Worm (Caenorhabditis elegans): Measurements from ENCODE around the gene unc-69.

unc-69 gene

ce11 chrIII:10357598-10358186 is 39.0 kb downstream of the unc-69 start, which contains the start of gene umps-1:
Gene umps-1 (minus strand): TSS chrIII:10357648.
- TF ChIP-seq lin-35 (GFP tag; optimal IDR thresholded peaks at IDR 0.05) = peak; percentile 98 to 100
- no peak for TF ChIP-seq unc-62 (GFP tag; optimal IDR thresholded peaks at IDR 0.05)
- peak; percentile 58 for TF ChIP-seq nhr-237 (tag; optimal IDR thresholded peaks at IDR 0.05)
- TF ChIP-seq pax-3 (tag; optimal IDR thresholded peaks at IDR 0.05) = no peak
- TF ChIP-seq nhr-84 (tag; optimal IDR thresholded peaks at IDR 0.05) = no peak
- no peak for TF ChIP-seq egl-13 (tag; optimal IDR thresholded peaks at IDR 0.05)
- TF ChIP-seq fkh-8 (tag; optimal IDR thresholded peaks at IDR 0.05) = no peak
- no peak for TF ChIP-seq ztf-11 (tag; optimal IDR thresholded peaks at IDR 0.05)
- no peak for TF ChIP-seq C34B4.2 (tag; optimal IDR thresholded peaks at IDR 0.05)
- TF ChIP-seq ceh-88 (GFP tag; IDR thresholded peaks at IDR 0.05) = no peak
- no peak for TF ChIP-seq zag-1 (tag; optimal IDR thresholded peaks at IDR 0.05)
- TF ChIP-seq C16A3.4 (tag; optimal IDR thresholded peaks at IDR 0.05) = peak; percentile 82
- TF ChIP-seq mab-9 (GFP tag; IDR thresholded peaks at IDR 0.05) = no peak
- peak; percentile 99 for TF ChIP-seq lsy-2 (tag; optimal IDR thresholded peaks at IDR 0.05)
- TF ChIP-seq dsc-1 (tag; optimal IDR thresholded peaks at IDR 0.05) = peak; percentile 42
- no peak for TF ChIP-seq vab-15 (tag; optimal IDR thresholded peaks at IDR 0.05)
- TF ChIP-seq ama-1 (optimal IDR thresholded peaks at IDR 0.05) = peak; percentile 53
- TF ChIP-seq unc-130 (tag; optimal IDR thresholded peaks at IDR 0.05) = peak; percentile 76
- TF ChIP-seq sup-37 (GFP tag; optimal IDR thresholded peaks at IDR 0.05) = peak; percentile 14
- TF ChIP-seq nhr-19 (GFP tag; conservative IDR thresholded peaks at IDR 0.05) = peak; percentile 86
- no peak for TF ChIP-seq aha-1 (tag; optimal IDR thresholded peaks at IDR 0.05)
- TF ChIP-seq mep-1 (tag; optimal IDR thresholded peaks at IDR 0.05) = peak; percentile 84
- TF ChIP-seq nhr-47 (tag; optimal IDR thresholded peaks at IDR 0.05) = peak; percentile 84
- TF ChIP-seq mdl-1 (tag; optimal IDR thresholded peaks at IDR 0.05) = peak in 1 of 2 experiments; percentile 63
- TF ChIP-seq irx-1 (tag; optimal IDR thresholded peaks at IDR 0.05) = peak; percentile 63
- peak; percentile 93 for TF ChIP-seq nhr-85 (tag)
- no peak for TF ChIP-seq unc-98 (GFP tag; IDR thresholded peaks at IDR 0.05)
- TF ChIP-seq sptf-1 (tag; optimal IDR thresholded peaks at IDR 0.05) = no peak
- TF ChIP-seq ceh-8 (GFP tag; optimal IDR thresholded peaks at IDR 0.05) = no peak
- TF ChIP-seq efl-1 (optimal IDR thresholded peaks at IDR 0.05) = peak; percentile 99
- peak; percentile 98 to 100 for TF ChIP-seq efl-1 (GFP tag; optimal IDR thresholded peaks at IDR 0.05 in 1 of 2)
- peak; percentile 5 for TF ChIP-seq unc-86 (tag; optimal IDR thresholded peaks at IDR 0.05)
- TF ChIP-seq elt-3 (tag; optimal IDR thresholded peaks at IDR 0.05) = peak in 2 of 6 experiments; percentile 79 to 84
- no peak for TF ChIP-seq ets-5 (GFP tag; IDR thresholded peaks at IDR 0.05)
- TF ChIP-seq pqm-1 (tag; optimal IDR thresholded peaks at IDR 0.05) = no peak
- TF ChIP-seq nhr-90 (tag; optimal IDR thresholded peaks at IDR 0.05; ENCODE audit: poor library complexity) = peak; percentile 82
- no peak for TF ChIP-seq mef-2 (tag; optimal IDR thresholded peaks at IDR 0.05)
- TF ChIP-seq tlp-1 (tag; optimal IDR thresholded peaks at IDR 0.05) = no peak
- TF ChIP-seq skn-1 (tag; optimal IDR thresholded peaks at IDR 0.05) = peak; percentile 66
- TF ChIP-seq nhr-11 (tag; optimal IDR thresholded peaks at IDR 0.05) = no peak
- TF ChIP-seq lin-15B (tag; optimal IDR thresholded peaks at IDR 0.05) = peak; percentile 39
- TF ChIP-seq nhr-71 (tag; optimal IDR thresholded peaks at IDR 0.05) = peak; percentile 89
- TF ChIP-seq fkh-10 (GFP tag; optimal IDR thresholded peaks at IDR 0.05) = no peak
- TF ChIP-seq fkh-4 (tag; optimal IDR thresholded peaks at IDR 0.05; ENCODE audit: borderline replicate concordance) = no peak
- TF ChIP-seq ztf-4 (tag; optimal IDR thresholded peaks at IDR 0.05) = peak; percentile 26
- TF ChIP-seq lin-14 (GFP tag; optimal IDR thresholded peaks at IDR 0.05) = no peak
- TF ChIP-seq swsn-7 (tag; optimal IDR thresholded peaks at IDR 0.05) = peak; percentile 77
- TF ChIP-seq hpl-2 (GFP tag; optimal IDR thresholded peaks at IDR 0.05) = no peak
- TF ChIP-seq aly-2 (tag; optimal IDR thresholded peaks at IDR 0.05) = peak; percentile 72
- TF ChIP-seq grh-1 (GFP tag; IDR thresholded peaks at IDR 0.05) = peak; percentile 68
- no peak for TF ChIP-seq unc-30 (tag; optimal IDR thresholded peaks at IDR 0.05)
- peak; percentile 94 for TF ChIP-seq F16B12.6 (tag; optimal IDR thresholded peaks at IDR 0.05)
- TF ChIP-seq isw-1 (GFP tag; IDR thresholded peaks at IDR 0.05) = peak; percentile 56
- peak; percentile 81 for TF ChIP-seq blmp-1 (tag; optimal IDR thresholded peaks at IDR 0.05)
